Worm (Caenorhabditis elegans) whole organism, L1 larva: ENCODE measurements around the gene C17C3.9.

Experiments used
- blmp-1 ChIP-seq: fragments of 150-350 bp; optimal IDR thresholded peaks from 2 replicates; lab custom pipeline; 2014; ENCODE audit warnings: missing biosample characterization, missing genetic modification characterization
- fkh-10 ChIP-seq: sonication (generic microtip); optimal IDR thresholded peaks from 2 replicates; lab custom pipeline; 2017; ENCODE audit warnings: missing biosample characterization, missing genetic modification reagents, missing genetic modification characterization
- nhr-237 ChIP-seq: fragments of 150-350 bp; optimal IDR thresholded peaks from 2 replicates; lab custom pipeline; 2014; ENCODE audit warnings: missing biosample characterization, missing genetic modification characterization
- nhr-71 ChIP-seq: sonication (generic microtip); optimal IDR thresholded peaks from 2 replicates; lab custom pipeline; 2016; ENCODE audit warnings: mild to moderate bottlenecking, missing genetic modification characterization, moderate library complexity, missing compliant biosample characterization
- unc-130 ChIP-seq: fragments of 150-350 bp; optimal IDR thresholded peaks from 2 replicates; lab custom pipeline; 2017; ENCODE audit warnings: missing biosample characterization, missing genetic modification characterization, inconsistent platforms
- zag-1 ChIP-seq: fragments of 150-350 bp; optimal IDR thresholded peaks from 2 replicates; lab custom pipeline; 2014; ENCODE audit warnings: missing biosample characterization, missing genetic modification characterization

ce11 chrII:5481982-5482381, 50.1 kb downstream of the C17C3.9 start, which contains the start of gene cal-8:
- TF ChIP-seq blmp-1 (tag; lab: Kevin White, UChicago) (no peak), fkh-10 (GFP tag; lab: Kevin White, UChicago) (no peak), zag-1 (tag; lab: Kevin White, UChicago) (no peak), unc-130 (tag; lab: Kevin White, UChicago) (no peak), nhr-71 (tag; lab: Kevin White, UChicago) (no peak), nhr-237 (no peak)
